Fruit fly (Drosophila melanogaster) whole organism, prepupa: ENCODE results near the gene Cyp6v1.

ENCODE experiments used
- CG11762 ChIP-seq: fragments of 200-800 bp; sonication (Bioruptor generic); optimal IDR thresholded peaks from 3 replicates; lab custom pipeline; 2016; ENCODE audit warnings: missing biosample characterization, missing genetic modification characterization; ENCODE audit not compliant: insufficient read depth
- CG11902 ChIP-seq: fragments of 200-800 bp; sonication (Bioruptor generic); optimal IDR thresholded peaks from 3 replicates; lab custom pipeline; 2016; ENCODE audit warnings: missing biosample characterization, missing genetic modification characterization
- CG15336 ChIP-seq: fragments of 200-800 bp; sonication (Bioruptor generic); IDR thresholded peaks from 2 replicates; pipeline ENCODE4 v1.3.6; 2022; ENCODE audit warnings: missing biosample characterization, missing genetic modification characterization
- CG3032 ChIP-seq: fragments of 200-800 bp; optimal IDR thresholded peaks from 2 replicates; lab custom pipeline; 2019; ENCODE audit warnings: missing biosample characterization, mild to moderate bottlenecking, missing genetic modification characterization, moderate library complexity
- CG6808 ChIP-seq: fragments of 200-800 bp; sonication (Bioruptor generic); optimal IDR thresholded peaks from 3 replicates; lab custom pipeline; 2017; ENCODE audit warnings: missing biosample characterization, missing genetic modification characterization, mild to moderate bottlenecking, moderate library complexity, missing genetic modification reagents
- Lpt ChIP-seq: fragments of 200-800 bp; sonication (Bioruptor generic); optimal IDR thresholded peaks from 3 replicates; lab custom pipeline; 2016; ENCODE audit warnings: missing biosample characterization, missing genetic modification characterization
- Sox102F ChIP-seq: fragments of 200-800 bp; sonication (Bioruptor generic); optimal IDR thresholded peaks from 2 replicates; lab custom pipeline; 2016; ENCODE audit warnings: missing biosample characterization, mild to moderate bottlenecking, missing genetic modification characterization

- TF ChIP-seq CG3032 (tag; lab: Kevin White, UChicago) (no peak), Sox102F (no peak), CG15336 (GFP tag; lab: Robert Waterston, UW) (no peak), CG11762 (GFP tag; lab: Kevin White, UChicago) (no peak), Lpt (no peak), CG11902 (GFP tag; lab: Kevin White, UChicago) (no peak), CG6808 (no peak)
Measured at dm6 chrX:20643964-20644363, 13.0 kb upstream of the Cyp6v1 start.
